Fruit fly (Drosophila melanogaster) whole organism, embryonic: ENCODE results near the gene VhaM9.7-d.

Experiments
- CG13287 ChIP-seq: fragments of 200-800 bp; sonication (Bioruptor generic); IDR thresholded peaks from 2 replicates; pipeline ENCODE4 v1.3.6; 2022; ENCODE audit warnings: missing biosample characterization, missing genetic modification characterization; ENCODE audit not compliant: partially characterized antibody
- CG4282 ChIP-seq: fragments of 200-800 bp; sonication (Bioruptor generic); optimal IDR thresholded peaks from 2 replicates; lab custom pipeline; 2016; ENCODE audit warnings: missing biosample characterization, missing genetic modification characterization
- CG5245 ChIP-seq: fragments of 200-800 bp; sonication (Bioruptor generic); optimal IDR thresholded peaks from 3 replicates; lab custom pipeline; 2016; ENCODE audit warnings: missing biosample characterization, missing genetic modification characterization
- CG5953 ChIP-seq: fragments of 200-800 bp; sonication (Bioruptor generic); IDR thresholded peaks from 2 replicates; pipeline ENCODE4 v1.3.6; 2022; ENCODE audit warnings: missing biosample characterization, missing genetic modification characterization
- CoRest ChIP-seq: fragments of 200-800 bp; sonication (Bioruptor generic); optimal IDR thresholded peaks from 3 replicates; lab custom pipeline; 2018; ENCODE audit warnings: missing biosample characterization, mild to moderate bottlenecking, missing genetic modification characterization, moderate library complexity
- CrebB ChIP-seq: fragments of 200-800 bp; sonication (Bioruptor generic); optimal IDR thresholded peaks from 3 replicates; lab custom pipeline; 2018; ENCODE audit warnings: missing biosample characterization, mild to moderate bottlenecking, missing genetic modification characterization
- HmgZ ChIP-seq: fragments of 200-800 bp; sonication (Bioruptor generic); optimal IDR thresholded peaks from 2 replicates; lab custom pipeline; 2018; ENCODE audit warnings: missing biosample characterization, mild to moderate bottlenecking, missing genetic modification characterization
- Jarid2 ChIP-seq: fragments of 200-800 bp; sonication (Bioruptor generic); optimal IDR thresholded peaks from 3 replicates; lab custom pipeline; 2017; ENCODE audit warnings: mild to moderate bottlenecking, missing biosample characterization, missing genetic modification reagents, missing genetic modification characterization
- Mrtf ChIP-seq: fragments of 200-800 bp; sonication (Bioruptor generic); IDR thresholded peaks from 3 replicates; pipeline ENCODE4 v1.3.6; 2022; ENCODE audit warnings: missing biosample characterization, missing genetic modification characterization
- da ChIP-seq: fragments of 200-800 bp; sonication (Bioruptor generic); optimal IDR thresholded peaks from 2 replicates; lab custom pipeline; 2016; ENCODE audit warnings: missing biosample characterization, missing genetic modification characterization
- mam ChIP-seq: fragments of 200-800 bp; sonication (Bioruptor generic); optimal IDR thresholded peaks from 3 replicates; lab custom pipeline; 2016; ENCODE audit warnings: missing biosample characterization, missing genetic modification characterization
- peb ChIP-seq: fragments of 200-800 bp; sonication (Bioruptor generic); IDR thresholded peaks from 2 replicates; pipeline ENCODE4 v1.3.6; 2022; ENCODE audit warnings: missing biosample characterization, missing genetic modification characterization
- salm ChIP-seq: fragments of 200-800 bp; sonication (Bioruptor generic); optimal IDR thresholded peaks from 2 replicates; lab custom pipeline; 2018; ENCODE audit warnings: missing biosample characterization, mild to moderate bottlenecking, missing genetic modification characterization
- zen ChIP-seq: fragments of 200-800 bp; sonication (Bioruptor generic); optimal IDR thresholded peaks from 3 replicates; lab custom pipeline; 2018; ENCODE audit warnings: missing biosample characterization, mild to moderate bottlenecking, missing genetic modification characterization, moderate library complexity

- TF ChIP-seq CG5245 (GFP tag; lab: Kevin White, UChicago), result no peak
- no peak for TF ChIP-seq CG13287
- TF ChIP-seq peb (GFP tag; lab: Robert Waterston, UW), result no peak
- no peak for TF ChIP-seq CG4282 (GFP tag; lab: Kevin White, UChicago)
- peak; percentile 55 for TF ChIP-seq CoRest
- TF ChIP-seq zen (tag; lab: Kevin White, UChicago), result no peak
- no peak for TF ChIP-seq Mrtf (GFP tag; lab: Robert Waterston, UW)
- no peak for TF ChIP-seq Jarid2
- TF ChIP-seq CrebB (tag; lab: Kevin White, UChicago), result no peak
- peak; percentile 52 for TF ChIP-seq HmgZ (tag; lab: Kevin White, UChicago)
- TF ChIP-seq salm, result no peak
- peak; percentile 56 for TF ChIP-seq mam
- TF ChIP-seq da, result no peak
- TF ChIP-seq CG5953 (GFP tag; lab: Robert Waterston, UW), result no peak
Observed at dm6 chr3R:16991781-16992180, 16.8 kb downstream of the VhaM9.7-d start, which contains the start of gene EMC2B.
